Fruit fly (Drosophila melanogaster): ENCODE measurements around the gene CG1271.
A peak's percentile ranks its signal among the peaks of the same experiment; 100 is the strongest.

The CG1271 gene

dm6 chr3L:3080084-3080994, 28.0 kb downstream of the CG1271 start (continued):
- TF ChIP-seq CG11560 (tag; IDR thresholded peaks at IDR 0.05), result 0 out of 3 replicates have a peak, but pooled peaks have one; percentile 10
- peak; percentile 20 for TF ChIP-seq CG17186 (GFP tag; optimal IDR thresholded peaks at IDR 0.05)
- no peak for TF ChIP-seq CG6765 (GFP tag; optimal IDR thresholded peaks at IDR 0.05)
- TF ChIP-seq sob (GFP tag; IDR thresholded peaks at IDR 0.05), result no peak
- TF ChIP-seq CG11456 (GFP tag; IDR thresholded peaks at IDR 0.05), result no peak
- TF ChIP-seq CG13287 (GFP tag; IDR thresholded peaks at IDR 0.05; ENCODE audit: partially characterized antibody), result 0 out of 2 replicates have a peak, but pooled peaks have one; percentile 7
- TF ChIP-seq ATbp (GFP tag; optimal IDR thresholded peaks at IDR 0.05), result peak; percentile 32
- TF ChIP-seq pita (GFP tag; optimal IDR thresholded peaks at IDR 0.05), result no peak
- TF ChIP-seq MTF-1 (GFP tag; optimal IDR thresholded peaks at IDR 0.05; ENCODE audit: borderline replicate concordance), result peak; percentile 25
- TF ChIP-seq zfh1 (GFP tag; IDR thresholded peaks at IDR 0.05), result peak; percentile 46; the same call in 2 of the 3 replicates
- TF ChIP-seq bab2 (GFP tag; optimal IDR thresholded peaks at IDR 0.05), result peak; percentile 41
- no peak for TF ChIP-seq CG2202 (tag; optimal IDR thresholded peaks at IDR 0.05)
- peak; percentile 49; the same call in 1 of the 2 replicates for TF ChIP-seq CG31441 (GFP tag; IDR thresholded peaks at IDR 0.05)
- peak; percentile 34 for TF ChIP-seq BtbVII (GFP tag; optimal IDR thresholded peaks at IDR 0.05)
- peak; percentile 55 for TF ChIP-seq HLH3B (GFP tag; IDR thresholded peaks at IDR 0.05)
- no peak for TF ChIP-seq CG13894 (tag; optimal IDR thresholded peaks at IDR 0.05)
- peak; percentile 5 for TF ChIP-seq CG8290 (GFP tag; optimal IDR thresholded peaks at IDR 0.05)
- TF ChIP-seq CG8290 (tag; optimal IDR thresholded peaks at IDR 0.05), result no peak
- peak; percentile 86 for TF ChIP-seq run (tag; optimal IDR thresholded peaks at IDR 0.05)
- peak; percentile 38 for TF ChIP-seq Sox102F (GFP tag; optimal IDR thresholded peaks at IDR 0.05)
- TF ChIP-seq caup (GFP tag; optimal IDR thresholded peaks at IDR 0.05; ENCODE audit: severe bottlenecking), result peak; percentile 3
- TF ChIP-seq CG34224 (GFP tag; IDR thresholded peaks at IDR 0.05; ENCODE audit: partially characterized antibody), result no peak
- peak; percentile 43 for TF ChIP-seq CG6689 (GFP tag; IDR thresholded peaks at IDR 0.05)
- TF ChIP-seq CG10654 (GFP tag; optimal IDR thresholded peaks at IDR 0.05), result no peak
- TF ChIP-seq Gug (GFP tag; IDR thresholded peaks at IDR 0.05), result peak; percentile 27; the same call in 2 of the 4 replicates
- peak; percentile 22 for TF ChIP-seq Mes4 (GFP tag; optimal IDR thresholded peaks at IDR 0.05)
- 0 out of 2 replicates have a peak, but pooled peaks have one; percentile 19 for TF ChIP-seq NFAT (GFP tag; IDR thresholded peaks at IDR 0.05)
- TF ChIP-seq nmo (GFP tag; optimal IDR thresholded peaks at IDR 0.05), result no peak
- TF ChIP-seq Atf3 (GFP tag; optimal IDR thresholded peaks at IDR 0.05), result peak; percentile 21
- TF ChIP-seq CG4404 (GFP tag; IDR thresholded peaks at IDR 0.05), result no peak
- no peak; the same call in 1 of the 2 replicates for TF ChIP-seq Nf-YA (GFP tag; IDR thresholded peaks at IDR 0.05)
- no peak for TF ChIP-seq Dref (GFP tag; IDR thresholded peaks at IDR 0.05)
- no peak for TF ChIP-seq disco-r (GFP tag; optimal IDR thresholded peaks at IDR 0.05)
- no peak for TF ChIP-seq CG12155 (GFP tag; optimal IDR thresholded peaks at IDR 0.05)
- TF ChIP-seq lov (optimal IDR thresholded peaks at IDR 0.05), result no peak
- TF ChIP-seq lov (GFP tag; IDR thresholded peaks at IDR 0.05), result no peak
- peak; percentile 37 for TF ChIP-seq CG1792 (GFP tag; optimal IDR thresholded peaks at IDR 0.05)
- no peak for TF ChIP-seq ac (GFP tag; optimal IDR thresholded peaks at IDR 0.05)
- peak; percentile 45 for TF ChIP-seq Vsx1 (GFP tag; optimal IDR thresholded peaks at IDR 0.05)
- no peak for TF ChIP-seq PHDP (tag; optimal IDR thresholded peaks at IDR 0.05)
- peak; percentile 51 for TF ChIP-seq CG3407 (GFP tag; optimal IDR thresholded peaks at IDR 0.05)
- peak; percentile 64 for TF ChIP-seq lab (GFP tag; optimal IDR thresholded peaks at IDR 0.05)
- TF ChIP-seq Hmx (GFP tag; optimal IDR thresholded peaks at IDR 0.05), result no peak
- no peak for TF ChIP-seq fd102C (GFP tag; optimal IDR thresholded peaks at IDR 0.05)
- TF ChIP-seq CG12659 (GFP tag; optimal IDR thresholded peaks at IDR 0.05), result no peak
- TF ChIP-seq crol (GFP tag; IDR thresholded peaks at IDR 0.05), result peak; percentile 77
- 0 out of 3 replicates have a peak, but pooled peaks have one; percentile 43 for TF ChIP-seq CG34422 (GFP tag; IDR thresholded peaks at IDR 0.05)
- TF ChIP-seq CG15011 (GFP tag; optimal IDR thresholded peaks at IDR 0.05), result peak; percentile 4
- no peak for TF ChIP-seq dan (GFP tag; IDR thresholded peaks at IDR 0.05)
